Fruit fly (Drosophila melanogaster) Kc167 (cell line): ENCODE measurements around the gene Flad1.

Experiments
- Myc ChIP-seq: fragments of >200 bp; optimal IDR thresholded peaks from 2 replicates; lab custom pipeline; 2017; ENCODE audit warnings: missing external identifiers
- h ChIP-seq: fragments of >200 bp; optimal IDR thresholded peaks from 3 replicates; lab custom pipeline; 2018; ENCODE audit warnings: missing external identifiers
- insv ChIP-seq: fragments of >200 bp; optimal IDR thresholded peaks from 3 replicates; lab custom pipeline; 2018; ENCODE audit warnings: missing external identifiers
- psq ChIP-seq: fragments of >200 bp; optimal IDR thresholded peaks from 2 replicates; lab custom pipeline; 2017; ENCODE audit warnings: missing external identifiers
- ttk ChIP-seq: sonication (Bioruptor generic); optimal IDR thresholded peaks from 2 replicates; lab custom pipeline; 2017; ENCODE audit warnings: missing external identifiers

dm6 chrX:12868605-12869004, 34.7 kb downstream of the Flad1 start:
- TF ChIP-seq psq (lab: Kevin White, UChicago) (no peak), h (lab: Kevin White, UChicago) (no peak), Myc (lab: Kevin White, UChicago) (no peak), insv (no peak), ttk (lab: Kevin White, UChicago) (no peak)
